Worm (Caenorhabditis elegans) whole organism, L1 larva: ENCODE results near the gene sto-1.
A peak's percentile ranks its signal among the peaks of the same experiment; 100 is the strongest.

ENCODE experiments used
- Y116A8C.19 ChIP-seq: sonication (generic microtip); optimal IDR thresholded peaks from 2 replicates; lab custom pipeline; 2016; ENCODE audit warnings: missing compliant biosample characterization, missing genetic modification characterization, borderline replicate concordance
- alr-1 ChIP-seq: fragments of 200-800 bp; sonication (Bioruptor generic); optimal IDR thresholded peaks from 2 replicates; lab custom pipeline; 2018; ENCODE audit warnings: borderline replicate concordance, mild to moderate bottlenecking, missing genetic modification characterization, missing compliant biosample characterization
- blmp-1 ChIP-seq: fragments of 150-350 bp; optimal IDR thresholded peaks from 2 replicates; lab custom pipeline; 2014; ENCODE audit warnings: missing biosample characterization, missing genetic modification characterization
- ceh-88 ChIP-seq: fragments of 200-800 bp; sonication (Bioruptor generic); IDR thresholded peaks from 2 replicates; pipeline ENCODE4 v1.3.6; 2022; ENCODE audit warnings: missing genetic modification characterization, missing compliant biosample characterization
- dpl-1 ChIP-seq, 3 experiments: fragments of 150-350 bp in 2 of 3; sonication (generic microtip) in 1 of 3; optimal IDR thresholded peaks; 2 replicates each; lab custom pipeline; 2014 to 2017; ENCODE audit warnings: missing biosample characterization in 3 of 3, missing genetic modification characterization in 3 of 3, missing genetic modification reagents in 3 of 3
- efl-1 ChIP-seq, 4 experiments: fragments of 150-350 bp; optimal IDR thresholded peaks in 3 of 4; peaks in 1 of 4; 1 replicate in 1 of 4; 2 replicates in 3 of 4; lab custom pipeline; 2014; ENCODE audit warnings: missing biosample characterization in 2 of 4, missing genetic modification characterization in 2 of 4, missing genetic modification reagents in 2 of 4
- egl-13 ChIP-seq: sonication (generic microtip); optimal IDR thresholded peaks from 2 replicates; lab custom pipeline; 2016; ENCODE audit warnings: missing genotype, missing genetic modification reagents, missing genetic modification characterization, missing compliant biosample characterization
- egl-27 ChIP-seq, 2 experiments: fragments of 150-350 bp in 1 of 2; sonication (generic microtip); optimal IDR thresholded peaks; 3 replicates each; lab custom pipeline; 2017 to 2018; ENCODE audit warnings: missing biosample characterization in 2 of 2, missing genetic modification characterization in 2 of 2, missing genetic modification reagents in 2 of 2
- elt-2 ChIP-seq: sonication (generic microtip); optimal IDR thresholded peaks from 2 replicates; lab custom pipeline; 2016; ENCODE audit warnings: missing genetic modification characterization, mild to moderate bottlenecking, inconsistent platforms, missing compliant biosample characterization, missing genetic modification reagents
- elt-3 ChIP-seq, 6 experiments: fragments of 150-350 bp in 1 of 6; sonication (generic microtip); optimal IDR thresholded peaks; 2 replicates each; lab custom pipeline; 2017 to 2018; ENCODE audit warnings: missing biosample characterization in 6 of 6, missing genetic modification characterization in 6 of 6, inconsistent platforms in 1 of 6
- fkh-10 ChIP-seq: sonication (generic microtip); optimal IDR thresholded peaks from 2 replicates; lab custom pipeline; 2017; ENCODE audit warnings: missing biosample characterization, missing genetic modification reagents, missing genetic modification characterization
- fkh-8 ChIP-seq: sonication (generic microtip); optimal IDR thresholded peaks from 2 replicates; lab custom pipeline; 2016; ENCODE audit warnings: mild to moderate bottlenecking, missing genetic modification characterization, missing compliant biosample characterization
- fos-1 ChIP-seq: fragments of 150-350 bp; optimal IDR thresholded peaks from 2 replicates; lab custom pipeline; 2014; ENCODE audit warnings: missing biosample characterization, missing genetic modification characterization
- grh-1 ChIP-seq: fragments of 200-800 bp; sonication (Bioruptor generic); IDR thresholded peaks from 2 replicates; pipeline ENCODE4 v1.3.6; 2022; ENCODE audit warnings: missing genetic modification reagents, missing genetic modification characterization, missing compliant biosample characterization
- hlh-4 ChIP-seq: sonication (generic microtip); optimal IDR thresholded peaks from 2 replicates; lab custom pipeline; 2016; ENCODE audit warnings: mild to moderate bottlenecking, missing genetic modification characterization, missing compliant biosample characterization
- jun-1 ChIP-seq: fragments of 150-350 bp; optimal IDR thresholded peaks from 2 replicates; lab custom pipeline; 2014; ENCODE audit warnings: missing biosample characterization, missing genetic modification reagents, missing genetic modification characterization
- lin-13 ChIP-seq: fragments of 150-350 bp; optimal IDR thresholded peaks from 2 replicates; lab custom pipeline; 2014; ENCODE audit warnings: missing biosample characterization, missing genetic modification reagents, missing genetic modification characterization
- lin-14 ChIP-seq: fragments of 200-800 bp; sonication (Bioruptor generic); optimal IDR thresholded peaks from 2 replicates; lab custom pipeline; 2018; ENCODE audit warnings: mild to moderate bottlenecking, missing genetic modification characterization, moderate library complexity, missing compliant biosample characterization
- lin-35 ChIP-seq, 2 experiments: fragments of 150-350 bp; optimal IDR thresholded peaks; 2 replicates each; lab custom pipeline; 2014; ENCODE audit warnings: missing biosample characterization in 2 of 2, missing genetic modification characterization in 2 of 2, missing genetic modification reagents in 2 of 2
- lin-39 ChIP-seq: fragments of 150-350 bp; optimal IDR thresholded peaks from 2 replicates; lab custom pipeline; 2014; ENCODE audit warnings: missing biosample characterization, missing genetic modification reagents, missing genetic modification characterization
- lsy-2 ChIP-seq, 2 experiments: fragments of 150-350 bp; optimal IDR thresholded peaks; 2 replicates each; lab custom pipeline; 2014; ENCODE audit warnings: missing biosample characterization in 2 of 2, missing genetic modification characterization in 2 of 2
- mab-9 ChIP-seq: fragments of 200-800 bp; sonication (Bioruptor generic); IDR thresholded peaks from 2 replicates; pipeline ENCODE4 v1.3.6; 2022; ENCODE audit warnings: missing genetic modification reagents, missing genetic modification characterization, missing compliant biosample characterization
- mdl-1 ChIP-seq, 2 experiments: fragments of 150-350 bp; optimal IDR thresholded peaks; 2 replicates each; lab custom pipeline; 2014 to 2017; ENCODE audit warnings: missing biosample characterization in 2 of 2, missing genetic modification characterization in 2 of 2, inconsistent platforms in 1 of 2
- nhr-11 ChIP-seq: fragments of 150-350 bp; optimal IDR thresholded peaks from 2 replicates; lab custom pipeline; 2014; ENCODE audit warnings: missing biosample characterization, missing genetic modification characterization
- nhr-12 ChIP-seq: sonication (generic microtip); optimal IDR thresholded peaks from 2 replicates; lab custom pipeline; 2017; ENCODE audit warnings: missing biosample characterization, missing genetic modification characterization
- nhr-20 ChIP-seq: sonication (generic microtip); optimal IDR thresholded peaks from 2 replicates; lab custom pipeline; 2016; ENCODE audit warnings: mild to moderate bottlenecking, missing genetic modification characterization, missing compliant biosample characterization
- nhr-237 ChIP-seq: fragments of 150-350 bp; optimal IDR thresholded peaks from 2 replicates; lab custom pipeline; 2014; ENCODE audit warnings: missing biosample characterization, missing genetic modification characterization
- nhr-71 ChIP-seq: sonication (generic microtip); optimal IDR thresholded peaks from 2 replicates; lab custom pipeline; 2016; ENCODE audit warnings: mild to moderate bottlenecking, missing genetic modification characterization, moderate library complexity, missing compliant biosample characterization
- nhr-85 ChIP-seq: sonication (generic microtip); peaks from one replicate; lab custom pipeline; 2016; ENCODE audit warnings: missing genetic modification characterization, inconsistent platforms, missing compliant biosample characterization
- nhr-90 ChIP-seq: sonication (generic microtip); optimal IDR thresholded peaks from 2 replicates; lab custom pipeline; 2016; ENCODE audit warnings: mild to moderate bottlenecking, missing genetic modification characterization, missing compliant biosample characterization; ENCODE audit not compliant: poor library complexity
- pax-3 ChIP-seq: fragments of 200-800 bp; sonication (Bioruptor generic); optimal IDR thresholded peaks from 2 replicates; lab custom pipeline; 2018; ENCODE audit warnings: mild to moderate bottlenecking, missing genetic modification characterization, moderate library complexity, missing compliant biosample characterization
- pqm-1 ChIP-seq: sonication (generic microtip); optimal IDR thresholded peaks from 3 replicates; lab custom pipeline; 2017; ENCODE audit warnings: missing biosample characterization, missing genetic modification characterization
- skn-1 ChIP-seq: fragments of 150-350 bp; optimal IDR thresholded peaks from 2 replicates; lab custom pipeline; 2014; ENCODE audit warnings: missing biosample characterization, missing genetic modification characterization
- snpc-4 ChIP-seq: fragments of 150-350 bp; optimal IDR thresholded peaks from 2 replicates; lab custom pipeline; 2014; ENCODE audit warnings: missing biosample characterization, missing genetic modification characterization
- snu-23 ChIP-seq: sonication (generic microtip); optimal IDR thresholded peaks from 2 replicates; lab custom pipeline; 2016; ENCODE audit warnings: missing genetic modification characterization, missing compliant biosample characterization
- sptf-1 ChIP-seq: fragments of 150-350 bp; optimal IDR thresholded peaks from 2 replicates; lab custom pipeline; 2014; ENCODE audit warnings: missing biosample characterization, missing genetic modification characterization
- sup-37 ChIP-seq: fragments of 200-800 bp; sonication (Bioruptor generic); optimal IDR thresholded peaks from 2 replicates; lab custom pipeline; 2018; ENCODE audit warnings: mild to moderate bottlenecking, missing genetic modification characterization, missing compliant biosample characterization
- tbx-2 ChIP-seq: sonication (generic microtip); optimal IDR thresholded peaks from 2 replicates; lab custom pipeline; 2016; ENCODE audit warnings: missing genetic modification characterization, missing compliant biosample characterization
- tlp-1 ChIP-seq: fragments of 150-350 bp; optimal IDR thresholded peaks from 2 replicates; lab custom pipeline; 2014; ENCODE audit warnings: missing biosample characterization, missing genetic modification characterization
- unc-30 ChIP-seq: sonication (generic microtip); optimal IDR thresholded peaks from 2 replicates; lab custom pipeline; 2017; ENCODE audit warnings: missing biosample characterization, missing genetic modification characterization
- unc-62 ChIP-seq: fragments of 150-350 bp; optimal IDR thresholded peaks from 2 replicates; lab custom pipeline; 2014; ENCODE audit warnings: missing biosample characterization, missing genetic modification reagents, missing genetic modification characterization
- unc-86 ChIP-seq: sonication (generic microtip); optimal IDR thresholded peaks from 2 replicates; lab custom pipeline; 2016; ENCODE audit warnings: missing genetic modification characterization, missing compliant biosample characterization
- unc-98 ChIP-seq: fragments of 200-800 bp; sonication (Bioruptor generic); IDR thresholded peaks from 2 replicates; pipeline ENCODE4 v1.3.6; 2022; ENCODE audit warnings: missing genetic modification characterization, missing compliant biosample characterization
- vab-15 ChIP-seq: sonication (generic microtip); optimal IDR thresholded peaks from 2 replicates; lab custom pipeline; 2017; ENCODE audit warnings: missing genotype, mild to moderate bottlenecking, missing genetic modification characterization, missing compliant biosample characterization
- zag-1 ChIP-seq: fragments of 150-350 bp; optimal IDR thresholded peaks from 2 replicates; lab custom pipeline; 2014; ENCODE audit warnings: missing biosample characterization, missing genetic modification characterization
- zip-4 ChIP-seq: fragments of 200-800 bp; sonication (Bioruptor generic); optimal IDR thresholded peaks from 2 replicates; lab custom pipeline; 2018; ENCODE audit warnings: mild to moderate bottlenecking, missing genetic modification characterization, moderate library complexity, missing compliant biosample characterization

The sto-1 gene

DNA sequence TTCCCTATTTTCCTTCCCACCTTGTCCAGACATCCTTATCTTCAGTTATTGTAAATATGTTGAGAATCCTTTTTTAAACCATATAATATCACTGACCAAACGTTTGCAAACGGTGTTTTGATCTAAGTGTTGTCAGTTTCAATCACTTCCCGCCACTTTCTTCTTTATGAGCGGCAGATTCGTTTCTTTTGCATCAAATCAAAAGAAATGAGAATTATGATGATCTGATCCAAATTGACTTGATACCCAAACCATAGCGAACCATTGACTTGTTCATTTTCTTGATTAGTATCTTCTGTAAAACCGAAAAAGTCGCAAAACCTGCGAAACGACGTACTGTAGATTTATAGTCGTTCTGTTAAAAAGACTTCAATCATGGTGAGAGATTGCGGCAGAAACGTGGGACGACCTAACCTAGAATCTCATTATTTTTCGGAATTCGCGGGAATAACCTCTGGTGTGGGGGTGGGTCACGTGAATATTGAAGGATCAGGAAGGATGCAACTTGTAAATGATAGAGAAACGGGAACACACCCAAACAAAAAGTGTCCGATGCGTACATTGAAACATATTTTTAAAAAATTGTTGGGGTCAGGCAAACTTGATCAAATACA is 31.4 kb downstream of the sto-1 start (continued):
- no peak for TF ChIP-seq pqm-1 (tag; lab: Kevin White, UChicago)
- TF ChIP-seq nhr-85 (tag; lab: Kevin White, UChicago) = peak; percentile 78
- no peak for TF ChIP-seq tlp-1 (tag; lab: Kevin White, UChicago)
- TF ChIP-seq lsy-2 (tag; optimal IDR thresholded peaks at IDR 0.05; lab: Kevin White, UChicago) = peak in 1 of 2 experiments; percentile 3
- no peak for TF ChIP-seq snu-23
- no peak for TF ChIP-seq nhr-90 (tag; lab: Kevin White, UChicago)
- TF ChIP-seq elt-3 (tag; optimal IDR thresholded peaks at IDR 0.05; lab: Kevin White, UChicago) = no peak
- no peak for TF ChIP-seq unc-30 (tag; lab: Kevin White, UChicago)

DNA sequence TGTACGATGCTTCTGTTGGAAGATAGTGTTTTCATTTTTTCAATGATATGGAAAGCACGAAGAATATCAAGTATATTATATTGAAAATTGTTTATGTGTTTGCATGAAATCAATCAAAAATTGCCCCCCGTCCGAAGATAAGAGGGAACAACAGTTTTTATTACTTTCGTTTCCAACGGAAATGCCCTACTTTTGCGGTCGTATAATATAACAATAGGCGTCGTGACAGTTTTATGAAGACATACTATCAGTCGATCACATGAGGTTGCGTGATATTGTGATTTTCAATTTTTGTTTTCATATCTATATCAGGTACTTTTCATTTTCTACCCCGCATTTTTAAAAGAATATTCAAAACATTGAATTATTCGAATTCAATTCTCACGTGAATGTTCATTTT is 33.4 kb downstream of the sto-1 start:
- peak; percentile 49 for TF ChIP-seq lin-14 (GFP tag; lab: Kevin White, UChicago)
- TF ChIP-seq nhr-12 (tag; lab: Kevin White, UChicago) = no peak
- peak; percentile 51 for TF ChIP-seq nhr-90 (tag; lab: Kevin White, UChicago)
- TF ChIP-seq nhr-20 = peak; percentile 29
- no peak for TF ChIP-seq fkh-10 (GFP tag; lab: Kevin White, UChicago)
- no peak for TF ChIP-seq alr-1
- no peak for TF ChIP-seq lin-39 (tag; lab: Kevin White, UChicago)
- no peak for TF ChIP-seq sptf-1 (tag; lab: Kevin White, UChicago)
- peak in 1 of 2 experiments; percentile 40 for TF ChIP-seq lin-35 (GFP tag; optimal IDR thresholded peaks at IDR 0.05; lab: Kevin White, UChicago)
- peak in 2 of 6 experiments; percentile 29 to 68 for TF ChIP-seq elt-3 (tag; optimal IDR thresholded peaks at IDR 0.05; lab: Kevin White, UChicago)
- TF ChIP-seq elt-2 = peak; percentile 24
- peak; percentile 82 for TF ChIP-seq nhr-85 (tag; lab: Kevin White, UChicago)
- TF ChIP-seq blmp-1 (tag; lab: Kevin White, UChicago) = peak; percentile 88
- TF ChIP-seq nhr-237 (tag; lab: Kevin White, UChicago) = no peak
- no peak for TF ChIP-seq dpl-1 (GFP tag; optimal IDR thresholded peaks at IDR 0.05; lab: Kevin White, UChicago)
- no peak for TF ChIP-seq egl-13
- no peak for TF ChIP-seq mab-9
- TF ChIP-seq unc-62 (GFP tag; lab: Kevin White, UChicago) = no peak
- peak; percentile 47 for TF ChIP-seq nhr-71 (tag; lab: Kevin White, UChicago)
- TF ChIP-seq, all 84 proteins: peak for 9

DNA sequence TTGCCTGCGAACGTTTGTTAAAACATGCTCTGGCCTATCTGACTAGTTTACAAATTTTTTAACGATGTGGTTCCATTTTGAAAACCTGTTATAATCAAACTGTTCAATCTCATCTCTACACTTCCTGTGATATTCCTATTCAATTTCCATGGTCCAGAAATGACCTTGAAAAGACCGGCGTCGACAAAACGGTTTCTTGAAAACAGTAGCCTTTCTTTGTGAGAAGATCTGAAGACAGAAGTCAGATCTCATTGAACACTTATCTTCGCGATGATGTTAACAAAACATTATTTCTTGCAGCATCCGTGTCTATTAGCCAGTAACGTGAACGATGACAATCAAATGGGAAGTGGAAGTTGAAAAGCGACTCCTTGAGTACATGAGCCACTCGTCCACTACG is 34.0 kb downstream of the sto-1 start, which contains the start of gene C44E12.1:
C44E12.1 (plus strand) TSS at position 301 of the 400 bp plus-strand sequence.
- TF ChIP-seq lin-14 (GFP tag; lab: Kevin White, UChicago) (peak; percentile 8), sup-37 (GFP tag; lab: Kevin White, UChicago) (no peak), Y116A8C.19 (tag; lab: Kevin White, UChicago) (no peak), efl-1 (optimal IDR thresholded peaks at IDR 0.05; lab: Kevin White, UChicago) (no peak), efl-1 (GFP tag; optimal IDR thresholded peaks at IDR 0.05 in 1 of 2; lab: Kevin White, UChicago) (peak in 1 of 2 experiments; percentile 53), fos-1 (no peak), nhr-85 (tag; lab: Kevin White, UChicago) (peak; percentile 7)

DNA sequence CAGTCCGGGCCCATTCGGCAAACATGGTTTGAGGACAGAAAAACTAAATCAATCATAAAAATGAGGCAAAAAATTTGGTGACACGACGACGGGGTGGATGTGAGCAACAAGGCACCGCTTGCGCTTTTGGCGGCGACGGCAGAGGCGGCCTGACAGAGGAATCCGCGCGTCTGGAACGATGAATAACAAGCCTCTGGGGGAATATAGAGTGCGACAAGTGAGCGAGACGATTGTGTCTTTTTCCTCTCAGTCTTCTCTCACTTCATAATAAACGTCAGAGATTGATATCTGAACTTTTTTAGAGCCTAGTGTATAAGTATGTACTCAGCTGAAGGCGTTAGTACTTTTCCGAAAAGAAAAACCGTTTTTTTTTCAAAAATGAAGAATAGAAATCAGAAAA is 45.4 kb downstream of the sto-1 start, which contains the start of gene twk-17:
twk-17 (minus strand) TSS at position 101 of the 400 bp plus-strand sequence.
- TF ChIP-seq snpc-4 (no peak), unc-86 (tag; lab: Kevin White, UChicago) (no peak), jun-1 (tag; lab: Kevin White, UChicago) (no peak), vab-15 (tag; lab: Kevin White, UChicago) (no peak), zip-4 (GFP tag; lab: Kevin White, UChicago) (no peak), zag-1 (tag; lab: Kevin White, UChicago) (no peak), fkh-8 (tag; lab: Kevin White, UChicago) (no peak), unc-98 (GFP tag; lab: Robert Waterston, UW) (no peak), grh-1 (GFP tag; lab: Robert Waterston, UW) (no peak), ceh-88 (GFP tag; lab: Robert Waterston, UW) (no peak), lin-13 (GFP tag; lab: Kevin White, UChicago) (no peak), egl-27 (tag; optimal IDR thresholded peaks at IDR 0.05; lab: Kevin White, UChicago) (no peak), tbx-2 (tag; lab: Kevin White, UChicago) (no peak), skn-1 (tag; lab: Kevin White, UChicago) (no peak), hlh-4 (tag; lab: Kevin White, UChicago) (no peak), mdl-1 (tag; optimal IDR thresholded peaks at IDR 0.05; lab: Kevin White, UChicago) (no peak), nhr-11 (no peak), lin-39 (tag; lab: Kevin White, UChicago) (no peak), nhr-90 (tag; lab: Kevin White, UChicago) (no peak), pax-3 (no peak)
